Worm (Caenorhabditis elegans): ENCODE measurements around the gene F46B6.2.
A peak's percentile ranks its signal among the peaks of the same experiment; 100 is the strongest.

F46B6.2 gene

DNA sequence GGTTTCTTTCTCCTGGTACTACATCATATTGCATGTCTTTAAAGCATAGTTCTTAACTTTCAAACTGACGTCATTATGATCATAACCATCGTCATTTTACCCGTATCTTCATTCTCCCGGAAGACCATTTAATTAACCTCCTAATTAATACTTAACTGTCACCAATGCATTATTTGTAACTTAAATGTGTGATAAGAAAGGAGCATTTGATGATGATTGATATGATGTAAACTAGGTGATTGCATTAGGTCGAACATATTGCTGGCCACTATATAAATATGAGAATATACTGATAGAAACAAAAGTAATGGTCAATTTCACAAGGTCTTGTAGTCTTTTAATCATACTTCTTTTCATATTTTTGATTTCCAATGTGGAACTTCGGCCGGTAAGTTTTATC is 15.8 kb upstream of the F46B6.2 start, which contains the start of gene hrg-3:
TSS of gene hrg-3 (plus strand) at position 227 of the 400 bp plus-strand sequence.
- TF ChIP-seq ets-4 (tag; optimal IDR thresholded peaks at IDR 0.05), result no peak
- TF ChIP-seq ama-1 (optimal IDR thresholded peaks at IDR 0.05), result no peak
- no peak for TF ChIP-seq K02D7.2 (tag; optimal IDR thresholded peaks at IDR 0.05)
- TF ChIP-seq eyg-1 (tag; optimal IDR thresholded peaks at IDR 0.05), result no peak
- peak; percentile 48 for TF ChIP-seq elt-2 (tag; optimal IDR thresholded peaks at IDR 0.05)

- TF ChIP-seq ceh-31 (tag; optimal IDR thresholded peaks at IDR 0.05) (no peak), odd-2 (tag; optimal IDR thresholded peaks at IDR 0.05) (no peak)
These were observed 14.2 kb upstream of the F46B6.2 start, which contains the start of gene F58E6.11 for ce11 chrV:9757884-9758283. F58E6.11 (minus strand) TSS chrV:9757984.

ce11 chrV:9758437-9758836 is 13.6 kb upstream of the F46B6.2 start:
- TF ChIP-seq npax-4 (tag; optimal IDR thresholded peaks at IDR 0.05) (no peak), ceh-14 (tag; optimal IDR thresholded peaks at IDR 0.05) (no peak), tbx-7 (tag; optimal IDR thresholded peaks at IDR 0.05) (no peak), gmeb-2 (tag; optimal IDR thresholded peaks at IDR 0.05) (no peak), ceh-34 (tag; optimal IDR thresholded peaks at IDR 0.05) (no peak), pat-9 (tag; optimal IDR thresholded peaks at IDR 0.05) (no peak), ceh-31 (tag; optimal IDR thresholded peaks at IDR 0.05) (no peak), fkh-10 (GFP tag; optimal IDR thresholded peaks at IDR 0.05) (no peak), hlh-13 (GFP tag; optimal IDR thresholded peaks at IDR 0.05) (no peak)

ce11 chrV:9763759-9764158 is 8.3 kb upstream of the F46B6.2 start:
- TF ChIP-seq elt-2 (tag; optimal IDR thresholded peaks at IDR 0.05), result no peak
- no peak for TF ChIP-seq madf-2 (tag; optimal IDR thresholded peaks at IDR 0.05)
- no peak for TF ChIP-seq rnt-1 (tag; optimal IDR thresholded peaks at IDR 0.05)
- TF ChIP-seq syd-9 (tag; optimal IDR thresholded peaks at IDR 0.05), result no peak
- no peak for TF ChIP-seq unc-42 (tag; optimal IDR thresholded peaks at IDR 0.05)

DNA sequence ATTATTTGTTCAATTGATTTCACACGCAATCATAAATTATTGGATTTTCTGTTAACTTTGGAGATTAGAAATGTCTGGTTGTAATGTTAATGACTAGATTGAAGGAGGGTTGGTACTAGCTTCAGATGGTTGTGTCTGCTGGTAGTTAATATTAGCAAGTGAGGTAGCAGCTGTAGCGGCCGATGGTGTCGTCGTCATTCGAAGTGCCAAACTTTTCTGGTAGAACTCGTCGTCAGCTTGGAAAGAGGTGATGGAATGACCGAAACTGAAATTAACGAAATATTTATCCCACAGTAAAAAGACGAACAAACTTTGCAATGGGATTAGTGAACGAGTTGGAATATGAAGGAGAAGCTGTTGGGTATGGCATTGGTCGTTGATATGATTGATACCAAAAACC is 7.5 kb upstream of the F46B6.2 start:
- no peak for TF ChIP-seq hlh-6 (tag; optimal IDR thresholded peaks at IDR 0.05)
- TF ChIP-seq syd-9 (tag; optimal IDR thresholded peaks at IDR 0.05), result no peak
- no peak for TF ChIP-seq lin-11 (tag; optimal IDR thresholded peaks at IDR 0.05)
- TF ChIP-seq elt-4 (tag; optimal IDR thresholded peaks at IDR 0.05), result no peak
- no peak for TF ChIP-seq ama-1 (optimal IDR thresholded peaks at IDR 0.05)
- no peak for TF ChIP-seq F13H6.1 (tag; optimal IDR thresholded peaks at IDR 0.05)
- no peak for TF ChIP-seq ceh-31 (tag; optimal IDR thresholded peaks at IDR 0.05)
- no peak for TF ChIP-seq ceh-2 (tag; optimal IDR thresholded peaks at IDR 0.05)
- no peak for TF ChIP-seq rnt-1 (tag; optimal IDR thresholded peaks at IDR 0.05)
- TF ChIP-seq ztf-16 (tag; optimal IDR thresholded peaks at IDR 0.05), result no peak
- no peak for TF ChIP-seq ceh-45 (GFP tag; IDR thresholded peaks at IDR 0.05)
- TF ChIP-seq ceh-14 (tag; optimal IDR thresholded peaks at IDR 0.05), result no peak
- no peak for TF ChIP-seq T23F11.4 (GFP tag; optimal IDR thresholded peaks at IDR 0.05)
- TF ChIP-seq ceh-48 (tag; optimal IDR thresholded peaks at IDR 0.05), result no peak
- no peak for TF ChIP-seq ceh-34 (tag; optimal IDR thresholded peaks at IDR 0.05)

- TF ChIP-seq ceh-31 (tag; optimal IDR thresholded peaks at IDR 0.05) (peak; percentile 15), ceh-19 (GFP tag; optimal IDR thresholded peaks at IDR 0.05) (no peak)
These were observed 6.5 kb upstream of the F46B6.2 start for ce11 chrV:9765622-9766021.

DNA sequence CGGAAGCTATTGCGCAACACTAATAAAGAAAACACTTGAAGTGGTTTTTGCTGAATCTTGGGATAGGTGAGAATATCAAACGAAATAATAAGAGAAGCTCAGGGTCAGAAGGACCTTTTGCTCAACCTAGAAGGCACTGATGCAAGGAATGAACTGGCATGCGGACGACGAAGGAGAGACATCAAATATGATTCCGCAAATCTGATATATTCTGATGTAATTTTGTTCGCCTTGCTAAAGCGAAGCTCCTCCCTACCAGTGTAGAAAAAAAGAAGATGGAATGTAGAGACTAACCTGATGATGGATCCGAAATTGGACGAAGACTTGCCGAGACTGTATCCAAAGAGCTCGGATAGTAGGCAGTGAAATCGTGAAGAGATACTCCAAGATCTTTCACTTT is 4.1 kb upstream of the F46B6.2 start:
- TF ChIP-seq ztf-16 (tag; optimal IDR thresholded peaks at IDR 0.05) (no peak), pha-2 (tag; optimal IDR thresholded peaks at IDR 0.05) (no peak), dmd-4 (tag; optimal IDR thresholded peaks at IDR 0.05; ENCODE audit: borderline replicate concordance) (no peak), ceh-31 (tag; optimal IDR thresholded peaks at IDR 0.05) (no peak), Y22D7AL.16 (tag; optimal IDR thresholded peaks at IDR 0.05) (no peak), K02D7.2 (tag; optimal IDR thresholded peaks at IDR 0.05) (no peak), ceh-45 (GFP tag; IDR thresholded peaks at IDR 0.05) (no peak), pha-4 (tag; optimal IDR thresholded peaks at IDR 0.05) (no peak), T23F11.4 (GFP tag; optimal IDR thresholded peaks at IDR 0.05) (no peak), unc-55 (GFP tag; optimal IDR thresholded peaks at IDR 0.05) (no peak), unc-42 (tag; optimal IDR thresholded peaks at IDR 0.05) (no peak), ceh-22 (tag; optimal IDR thresholded peaks at IDR 0.05) (no peak)

Measured in whole organism, late embryonic.